Worm (Caenorhabditis elegans) whole organism, L4/young adult: ENCODE measurements around the gene smg-3.

ENCODE experiments used
- dao-5 ChIP-seq: sonication (generic microtip); optimal IDR thresholded peaks from 2 replicates; lab custom pipeline; 2016; ENCODE audit warnings: missing genotype, missing genetic modification characterization, moderate library complexity, missing compliant biosample characterization
- him-1 ChIP-seq: sonication (generic microtip); optimal IDR thresholded peaks from 2 replicates; lab custom pipeline; 2016; ENCODE audit warnings: missing genotype, missing genetic modification reagents, missing genetic modification characterization, missing compliant biosample characterization

DNA sequence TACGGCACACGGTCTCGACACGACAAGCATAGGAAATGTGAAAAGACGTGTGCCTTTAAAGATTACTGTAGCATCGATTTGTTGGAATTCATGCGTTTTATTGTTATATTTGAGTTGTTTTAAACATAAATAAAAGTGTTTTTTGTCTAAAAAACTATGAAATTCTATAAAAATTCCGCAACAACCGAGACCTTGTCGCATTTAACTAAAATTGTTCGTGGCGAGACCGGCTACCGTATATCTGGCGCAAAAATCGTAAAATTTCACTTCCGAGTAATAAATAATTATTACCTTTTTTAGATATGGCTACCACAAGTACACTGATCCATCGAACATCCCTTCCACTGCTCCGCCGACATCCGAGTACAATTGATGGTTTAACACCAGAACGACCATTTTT is 35.5 kb downstream of the smg-3 start, which contains the start of gene ipla-6:
- no peak for TF ChIP-seq him-1 (tag; lab: Kevin White, UChicago)
- TF ChIP-seq dao-5 (tag; lab: Kevin White, UChicago) = no peak
